Fruit fly (Drosophila melanogaster) whole organism, embryonic: ENCODE measurements around the gene CG7879.

Source experiments
- Adf1 ChIP-seq: fragments of 200-800 bp; sonication (Bioruptor generic); IDR thresholded peaks from 2 replicates; pipeline ENCODE4 v1.3.6; 2022; ENCODE audit warnings: missing biosample characterization, missing genetic modification characterization
- Atf6 ChIP-seq: fragments of 200-800 bp; sonication (Bioruptor generic); IDR thresholded peaks from 2 replicates; pipeline ENCODE4 v1.3.6; 2022; ENCODE audit warnings: missing biosample characterization, missing genetic modification characterization
- Awh ChIP-seq: fragments of 200-800 bp; sonication (Bioruptor generic); IDR thresholded peaks from 2 replicates; pipeline ENCODE4, ENCODE4 v1.3.6; 2022; ENCODE audit warnings: missing biosample characterization, missing genetic modification characterization
- B-H1 ChIP-seq: fragments of 200-800 bp; sonication (Bioruptor generic); IDR thresholded peaks from 3 replicates; pipeline ENCODE4 v1.3.6; 2022; ENCODE audit warnings: missing biosample characterization, missing genetic modification characterization
- B-H2 ChIP-seq: fragments of 200-800 bp; sonication (Bioruptor generic); optimal IDR thresholded peaks from 2 replicates; lab custom pipeline; 2018; ENCODE audit warnings: missing biosample characterization, mild to moderate bottlenecking, missing genetic modification characterization
- BEAF-32 ChIP-seq: fragments of 200-800 bp; sonication (Bioruptor generic); optimal IDR thresholded peaks from 3 replicates; lab custom pipeline; 2017; ENCODE audit warnings: missing biosample characterization, missing genetic modification characterization, mild to moderate bottlenecking, moderate library complexity, missing genetic modification reagents
- CG10267 ChIP-seq: fragments of 200-800 bp; sonication (Bioruptor generic); optimal IDR thresholded peaks from 2 replicates; lab custom pipeline; 2018; ENCODE audit warnings: missing biosample characterization, mild to moderate bottlenecking, missing genetic modification characterization, moderate library complexity
- CG10654 ChIP-seq: fragments of 200-800 bp; sonication (Bioruptor generic); optimal IDR thresholded peaks from 2 replicates; lab custom pipeline; 2016; ENCODE audit warnings: missing biosample characterization, missing genetic modification characterization
- CG1529 ChIP-seq: fragments of 200-800 bp; sonication (Bioruptor generic); optimal IDR thresholded peaks from 3 replicates; lab custom pipeline; 2018; ENCODE audit warnings: missing biosample characterization, missing genetic modification characterization
- CG17328 ChIP-seq: fragments of 200-800 bp; sonication (Bioruptor generic); IDR thresholded peaks from 2 replicates; pipeline ENCODE4 v1.3.6; 2022; ENCODE audit warnings: missing biosample characterization, missing genetic modification characterization
- CG17359 ChIP-seq: fragments of 200-800 bp; sonication (Bioruptor generic); optimal IDR thresholded peaks from 3 replicates; lab custom pipeline; 2018; ENCODE audit warnings: missing biosample characterization, mild to moderate bottlenecking, missing genetic modification characterization, moderate library complexity
- CG18599 ChIP-seq: fragments of 200-800 bp; sonication (Bioruptor generic); optimal IDR thresholded peaks from 3 replicates; lab custom pipeline; 2017; ENCODE audit warnings: missing biosample characterization, missing genetic modification characterization, mild to moderate bottlenecking, moderate library complexity, missing genetic modification reagents
- CG2116 ChIP-seq: fragments of 200-800 bp; sonication (Bioruptor generic); optimal IDR thresholded peaks from 3 replicates; lab custom pipeline; 2018; ENCODE audit warnings: missing biosample characterization, mild to moderate bottlenecking, missing genetic modification characterization
- CG2678 ChIP-seq: fragments of 200-800 bp; sonication (Bioruptor generic); optimal IDR thresholded peaks from 3 replicates; lab custom pipeline; 2019; ENCODE audit warnings: missing biosample characterization, mild to moderate bottlenecking, missing genetic modification characterization, moderate library complexity
- CG30020 ChIP-seq: fragments of 200-800 bp; optimal IDR thresholded peaks from 2 replicates; lab custom pipeline; 2019; ENCODE audit warnings: missing biosample characterization, mild to moderate bottlenecking, missing genetic modification characterization, moderate library complexity
- CG3065 ChIP-seq: fragments of 200-800 bp; sonication (Bioruptor generic); optimal IDR thresholded peaks from 2 replicates; lab custom pipeline; 2016; ENCODE audit warnings: missing biosample characterization, missing genetic modification characterization
- CG32772 ChIP-seq: fragments of 200-800 bp; sonication (Bioruptor generic); IDR thresholded peaks from 2 replicates; pipeline ENCODE4 v1.3.6; 2022; ENCODE audit warnings: missing biosample characterization, missing genetic modification characterization
- CG6654 ChIP-seq: fragments of 200-800 bp; sonication (Bioruptor generic); optimal IDR thresholded peaks from 2 replicates; lab custom pipeline; 2017; ENCODE audit warnings: missing biosample characterization, mild to moderate bottlenecking, missing genetic modification characterization
- CG7357 ChIP-seq: fragments of 200-800 bp; sonication (Bioruptor generic); IDR thresholded peaks from 3 replicates; pipeline ENCODE4 v1.3.6; 2022; ENCODE audit warnings: missing biosample characterization, missing genetic modification characterization
- CG7745 ChIP-seq: fragments of 200-800 bp; sonication (Bioruptor generic); optimal IDR thresholded peaks from 2 replicates; lab custom pipeline; 2018; ENCODE audit warnings: missing biosample characterization, mild to moderate bottlenecking, missing genetic modification characterization, moderate library complexity
- CG8478 ChIP-seq: fragments of >200 bp; optimal IDR thresholded peaks from 2 replicates; lab custom pipeline; 2018
- CG9817 ChIP-seq: fragments of 200-800 bp; sonication (Bioruptor generic); optimal IDR thresholded peaks from 2 replicates; lab custom pipeline; 2018; ENCODE audit warnings: missing biosample characterization, mild to moderate bottlenecking, missing genetic modification characterization, moderate library complexity
- Chrac-16 ChIP-seq: fragments of 200-800 bp; sonication (Bioruptor generic); optimal IDR thresholded peaks from 3 replicates; lab custom pipeline; 2016; ENCODE audit warnings: missing biosample characterization, missing genetic modification characterization
- CrebB ChIP-seq: fragments of 200-800 bp; sonication (Bioruptor generic); optimal IDR thresholded peaks from 3 replicates; lab custom pipeline; 2018; ENCODE audit warnings: missing biosample characterization, mild to moderate bottlenecking, missing genetic modification characterization
- Dref ChIP-seq: fragments of 200-800 bp; sonication (Bioruptor generic); IDR thresholded peaks from 2 replicates; pipeline ENCODE4 v1.3.6; 2022; ENCODE audit warnings: missing biosample characterization, missing genetic modification characterization
- Drgx ChIP-seq: fragments of 200-800 bp; sonication (Bioruptor generic); IDR thresholded peaks from 2 replicates; pipeline ENCODE4 v1.3.6; 2022; ENCODE audit warnings: missing biosample characterization, missing genetic modification characterization
- Fer2 ChIP-seq: fragments of 200-800 bp; sonication (Bioruptor generic); optimal IDR thresholded peaks from 2 replicates; lab custom pipeline; 2018; ENCODE audit warnings: missing biosample characterization, mild to moderate bottlenecking, missing genetic modification characterization, moderate library complexity
- HLH4C ChIP-seq: fragments of 200-800 bp; sonication (Bioruptor generic); IDR thresholded peaks from 3 replicates; pipeline ENCODE4 v1.3.6; 2022; ENCODE audit warnings: missing biosample characterization, missing genetic modification characterization; ENCODE audit not compliant: partially characterized antibody
- HmgZ ChIP-seq: fragments of 200-800 bp; sonication (Bioruptor generic); optimal IDR thresholded peaks from 2 replicates; lab custom pipeline; 2018; ENCODE audit warnings: missing biosample characterization, mild to moderate bottlenecking, missing genetic modification characterization
- Hr3 ChIP-seq: fragments of 200-800 bp; sonication (Bioruptor generic); optimal IDR thresholded peaks from 3 replicates; lab custom pipeline; 2016; ENCODE audit warnings: missing biosample characterization, missing genetic modification characterization
- Lim3 ChIP-seq: fragments of 200-800 bp; sonication (Bioruptor generic); IDR thresholded peaks from 2 replicates; pipeline ENCODE4 v1.3.6; 2022; ENCODE audit warnings: missing biosample characterization, missing genetic modification characterization
- Ssrp ChIP-seq: fragments of 200-800 bp; sonication (Bioruptor generic); optimal IDR thresholded peaks from 2 replicates; lab custom pipeline; 2018; ENCODE audit warnings: missing biosample characterization, mild to moderate bottlenecking, missing genetic modification characterization, moderate library complexity
- Usf ChIP-seq: fragments of 200-800 bp; sonication (Bioruptor generic); optimal IDR thresholded peaks from 2 replicates; lab custom pipeline; 2017; ENCODE audit warnings: missing genotype, missing biosample characterization, missing genetic modification characterization
- br ChIP-seq: fragments of >200 bp; optimal IDR thresholded peaks from 2 replicates; lab custom pipeline; 2017
- cad ChIP-seq: fragments of >200 bp; optimal IDR thresholded peaks from 2 replicates; lab custom pipeline; 2017; ENCODE audit warnings: missing biosample characterization, missing genetic modification characterization
- cas ChIP-seq: fragments of 200-800 bp; sonication (Bioruptor generic); IDR thresholded peaks from 2 replicates; pipeline ENCODE4 v1.3.6; 2022; ENCODE audit warnings: missing biosample characterization, missing genetic modification characterization
- ems ChIP-seq: fragments of 200-800 bp; sonication (Bioruptor generic); optimal IDR thresholded peaks from 3 replicates; lab custom pipeline; 2016; ENCODE audit warnings: missing biosample characterization, missing genetic modification characterization
- gcm2 ChIP-seq: fragments of 200-800 bp; sonication (Bioruptor generic); optimal IDR thresholded peaks from 2 replicates; lab custom pipeline; 2016; ENCODE audit warnings: missing biosample characterization, missing genetic modification characterization
- gsb-n ChIP-seq: fragments of 200-800 bp; sonication (Bioruptor generic); optimal IDR thresholded peaks from 3 replicates; lab custom pipeline; 2018; ENCODE audit warnings: missing biosample characterization, mild to moderate bottlenecking, missing genetic modification characterization
- hb ChIP-seq: fragments of 200-800 bp; sonication (Bioruptor generic); IDR thresholded peaks from 3 replicates; pipeline ENCODE4 v1.3.6; 2022; ENCODE audit warnings: missing biosample characterization, missing genetic modification characterization; ENCODE audit not compliant: partially characterized antibody
- insv ChIP-seq, 2 experiments: fragments of 200-800 bp; sonication (Bioruptor generic); optimal IDR thresholded peaks; 3 replicates each; lab custom pipeline; 2016 to 2018; ENCODE audit warnings: missing biosample characterization in 2 of 2, missing genetic modification characterization in 2 of 2
- lilli ChIP-seq: fragments of 200-800 bp; sonication (Bioruptor generic); optimal IDR thresholded peaks from 3 replicates; lab custom pipeline; 2016; ENCODE audit warnings: missing biosample characterization, missing genetic modification characterization
- nmo ChIP-seq: fragments of 200-800 bp; sonication (Bioruptor generic); optimal IDR thresholded peaks from 2 replicates; lab custom pipeline; 2018; ENCODE audit warnings: missing biosample characterization, mild to moderate bottlenecking, missing genetic modification characterization, moderate library complexity
- odd ChIP-seq: fragments of 200-800 bp; sonication (Bioruptor generic); optimal IDR thresholded peaks from 2 replicates; lab custom pipeline; 2017; ENCODE audit warnings: missing biosample characterization, mild to moderate bottlenecking, missing genetic modification characterization
- org-1 ChIP-seq: fragments of 200-800 bp; sonication (Bioruptor generic); optimal IDR thresholded peaks from 2 replicates; lab custom pipeline; 2017; ENCODE audit warnings: missing biosample characterization, missing genetic modification characterization
- p53 ChIP-seq: fragments of 200-800 bp; sonication (Bioruptor generic); optimal IDR thresholded peaks from 2 replicates; lab custom pipeline; 2016; ENCODE audit warnings: missing biosample characterization, missing genetic modification characterization
- phol ChIP-seq: fragments of 200-800 bp; sonication (Bioruptor generic); optimal IDR thresholded peaks from 3 replicates; lab custom pipeline; 2018; ENCODE audit warnings: missing biosample characterization, mild to moderate bottlenecking, missing genetic modification characterization, moderate library complexity
- repo ChIP-seq: fragments of 200-800 bp; sonication (Bioruptor generic); optimal IDR thresholded peaks from 2 replicates; lab custom pipeline; 2016; ENCODE audit warnings: missing biosample characterization, missing genetic modification characterization
- slou ChIP-seq: fragments of 200-800 bp; sonication (Bioruptor generic); optimal IDR thresholded peaks from 3 replicates; lab custom pipeline; 2016; ENCODE audit warnings: missing biosample characterization, missing genetic modification characterization
- sqz ChIP-seq: fragments of 200-800 bp; sonication (Bioruptor generic); optimal IDR thresholded peaks from 3 replicates; lab custom pipeline; 2018; ENCODE audit warnings: missing biosample characterization, mild to moderate bottlenecking, missing genetic modification characterization
- trh ChIP-seq: fragments of 200-800 bp; sonication (Bioruptor generic); optimal IDR thresholded peaks from 2 replicates; lab custom pipeline; 2016; ENCODE audit warnings: missing biosample characterization, missing genetic modification characterization
- ttk ChIP-seq: fragments of 200-800 bp; sonication (Bioruptor generic); IDR thresholded peaks from 2 replicates; pipeline ENCODE4 v2.1.2; 2022; ENCODE audit warnings: missing biosample characterization, missing genetic modification characterization
- zf30C ChIP-seq: fragments of 200-800 bp; sonication (Bioruptor generic); optimal IDR thresholded peaks from 3 replicates; lab custom pipeline; 2018; ENCODE audit warnings: missing biosample characterization, mild to moderate bottlenecking, missing genetic modification characterization

Gene CG7879

DNA sequence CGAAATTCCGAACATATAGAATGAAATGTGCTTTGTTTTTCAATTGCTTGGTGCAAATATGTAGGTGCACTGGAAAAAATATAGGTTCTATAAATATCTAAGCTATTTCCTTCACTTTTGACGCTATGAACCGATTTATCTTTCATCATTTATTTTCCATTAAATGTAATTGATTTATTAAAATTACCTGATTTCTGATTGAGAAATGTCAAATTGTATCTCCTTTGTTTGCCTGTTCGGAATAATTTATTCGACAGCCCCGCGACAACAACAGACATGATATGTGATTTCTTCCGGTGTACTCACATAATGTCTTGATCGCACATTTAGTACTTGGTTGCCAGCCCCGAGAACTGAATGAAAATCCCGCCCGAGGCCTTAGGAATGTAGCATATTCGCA lies 41.2 kb upstream of the CG7879 start (continued):
- TF ChIP-seq phol (tag; lab: Kevin White, UChicago) (peak; percentile 34), HmgZ (no peak), B-H1 (GFP tag; lab: Robert Waterston, UW) (no peak), p53 (GFP tag; lab: Kevin White, UChicago) (no peak), hb (GFP tag; lab: Robert Waterston, UW) (no peak), Ssrp (no peak), Lim3 (GFP tag; lab: Robert Waterston, UW) (no peak), CG1529 (no peak), odd (GFP tag; lab: Kevin White, UChicago) (no peak), CG9817 (tag; lab: Kevin White, UChicago) (no peak), CG3065 (GFP tag; lab: Kevin White, UChicago) (no peak), Atf6 (GFP tag; lab: Robert Waterston, UW) (peak; percentile 70), Hr3 (GFP tag; lab: Kevin White, UChicago) (no peak), CG10267 (no peak), Awh (no peak), repo (GFP tag; lab: Kevin White, UChicago) (no peak), ems (no peak), cas (GFP tag; lab: Robert Waterston, UW) (no peak), br (lab: Kevin White, UChicago) (no peak), CG6654 (no peak), CG18599 (GFP tag; lab: Kevin White, UChicago) (peak; percentile 48), BEAF-32 (GFP tag; lab: Kevin White, UChicago) (no peak), CrebB (tag; lab: Kevin White, UChicago) (no peak), Dref (no peak), CG32772 (GFP tag; lab: Robert Waterston, UW) (no peak), B-H2 (GFP tag; lab: Kevin White, UChicago) (no peak), CG30020 (tag; lab: Kevin White, UChicago) (no peak), org-1 (GFP tag; lab: Kevin White, UChicago) (no peak), HLH4C (GFP tag; lab: Robert Waterston, UW) (no peak), Fer2 (no peak), Usf (no peak), gsb-n (no peak), ttk (GFP tag; lab: Robert Waterston, UW) (no peak), gcm2 (GFP tag; lab: Kevin White, UChicago) (no peak), CG10654 (no peak), CG17359 (tag; lab: Kevin White, UChicago) (no peak), Adf1 (GFP tag; lab: Robert Waterston, UW) (no peak), Drgx (GFP tag; lab: Robert Waterston, UW) (0 out of 2 replicates have a peak, but pooled peaks have one; percentile 44), zf30C (GFP tag; lab: Kevin White, UChicago) (no peak), CG2678 (tag; lab: Kevin White, UChicago) (peak; percentile 72), slou (GFP tag; lab: Kevin White, UChicago) (no peak), Chrac-16 (GFP tag; lab: Kevin White, UChicago) (peak; percentile 9), lilli (peak; percentile 59), CG8478 (no peak), trh (GFP tag; lab: Kevin White, UChicago) (no peak), CG7745 (tag; lab: Kevin White, UChicago) (no peak), CG17328 (GFP tag; lab: Robert Waterston, UW) (0 out of 2 replicates have a peak, but pooled peaks have one; percentile 20), nmo (GFP tag; lab: Kevin White, UChicago) (peak; percentile 34), sqz (no peak), insv (GFP tag; optimal IDR thresholded peaks at IDR 0.05; lab: Kevin White, UChicago) (no peak), CG2116 (GFP tag; lab: Kevin White, UChicago) (no peak), cad (GFP tag; lab: Kevin White, UChicago) (no peak), CG7357 (GFP tag; lab: Robert Waterston, UW) (0 out of 3 replicates have a peak, but pooled peaks have one; percentile 30)
